Fruit fly (Drosophila melanogaster): Measurements from ENCODE around the gene rhea.

The rhea gene

DNA sequence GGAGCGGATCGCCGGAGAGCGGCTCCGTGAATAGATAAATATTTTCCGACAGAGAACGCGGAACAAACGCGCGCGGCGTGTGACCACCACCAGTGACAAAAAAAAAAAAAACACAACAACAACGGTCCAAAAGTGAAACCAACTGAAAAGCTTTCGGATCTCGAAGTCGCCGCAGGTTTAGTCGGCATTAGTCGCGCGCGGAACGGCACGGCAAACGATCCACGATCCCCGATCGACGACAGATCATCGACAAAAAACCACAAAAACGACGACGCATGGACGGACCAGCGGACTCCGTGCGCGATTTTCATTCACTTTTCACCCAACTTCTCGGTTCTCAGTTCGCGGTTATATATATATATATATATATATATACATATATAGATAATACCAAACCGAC, 33.7 kb downstream of the rhea start:
- TF ChIP-seq Hr83 (GFP tag; optimal IDR thresholded peaks at IDR 0.05; ENCODE audit: poor library complexity, severe bottlenecking) (no peak), jim (GFP tag; optimal IDR thresholded peaks at IDR 0.05) (no peak), h (GFP tag; optimal IDR thresholded peaks at IDR 0.05) (peak; percentile 22), Hnf4 (GFP tag; optimal IDR thresholded peaks at IDR 0.05) (no peak)

DNA sequence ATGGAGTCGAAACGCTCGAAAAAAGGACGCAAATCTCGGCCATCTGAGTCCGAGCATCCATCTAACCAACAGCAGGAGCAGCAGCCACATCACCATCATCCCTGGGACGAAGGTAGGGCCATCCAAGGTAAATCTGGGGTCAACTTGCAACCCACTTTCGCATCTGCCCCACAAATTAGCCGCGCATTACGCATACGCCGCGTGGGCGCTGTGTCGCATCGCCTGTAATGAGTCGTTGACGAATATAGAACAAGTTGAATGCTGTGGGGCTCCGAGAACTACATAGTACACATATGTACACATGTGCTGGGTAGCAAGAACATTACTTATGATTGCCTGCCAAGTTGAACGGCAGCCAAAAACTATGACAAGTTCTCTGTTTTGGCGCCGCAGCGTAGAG, 34.7 kb downstream of the rhea start:
- no peak for TF ChIP-seq Dfd (GFP tag; optimal IDR thresholded peaks at IDR 0.05)

DNA sequence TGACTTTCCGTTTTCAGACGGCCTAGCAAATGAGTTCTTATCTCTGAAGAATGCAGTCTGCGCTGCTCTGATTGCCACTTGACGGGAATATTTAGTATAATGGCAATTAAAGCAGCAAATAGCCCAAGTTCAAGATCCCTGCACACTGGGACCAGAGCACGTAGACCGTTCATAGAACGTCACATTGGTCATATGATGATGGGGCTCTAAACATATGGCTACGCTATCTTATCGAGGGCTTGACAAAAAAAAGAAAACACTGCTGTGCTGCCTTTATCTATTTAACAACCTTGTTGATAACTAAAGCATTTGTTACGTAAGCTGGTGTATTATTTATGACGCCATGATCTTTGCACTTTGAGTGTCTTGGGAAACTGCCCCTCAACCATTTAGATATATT, 36.0 kb downstream of the rhea start:
- TF ChIP-seq Vsx2 (GFP tag; optimal IDR thresholded peaks at IDR 0.05; ENCODE audit: partially characterized antibody) (peak; percentile 32), Hnf4 (GFP tag; optimal IDR thresholded peaks at IDR 0.05) (no peak), ey (GFP tag; optimal IDR thresholded peaks at IDR 0.05) (no peak), tai (GFP tag; optimal IDR thresholded peaks at IDR 0.05) (no peak), CrebA (GFP tag; optimal IDR thresholded peaks at IDR 0.05; ENCODE audit: borderline replicate concordance) (peak; percentile 55), br (GFP tag; optimal IDR thresholded peaks at IDR 0.05) (peak; percentile 45)

DNA sequence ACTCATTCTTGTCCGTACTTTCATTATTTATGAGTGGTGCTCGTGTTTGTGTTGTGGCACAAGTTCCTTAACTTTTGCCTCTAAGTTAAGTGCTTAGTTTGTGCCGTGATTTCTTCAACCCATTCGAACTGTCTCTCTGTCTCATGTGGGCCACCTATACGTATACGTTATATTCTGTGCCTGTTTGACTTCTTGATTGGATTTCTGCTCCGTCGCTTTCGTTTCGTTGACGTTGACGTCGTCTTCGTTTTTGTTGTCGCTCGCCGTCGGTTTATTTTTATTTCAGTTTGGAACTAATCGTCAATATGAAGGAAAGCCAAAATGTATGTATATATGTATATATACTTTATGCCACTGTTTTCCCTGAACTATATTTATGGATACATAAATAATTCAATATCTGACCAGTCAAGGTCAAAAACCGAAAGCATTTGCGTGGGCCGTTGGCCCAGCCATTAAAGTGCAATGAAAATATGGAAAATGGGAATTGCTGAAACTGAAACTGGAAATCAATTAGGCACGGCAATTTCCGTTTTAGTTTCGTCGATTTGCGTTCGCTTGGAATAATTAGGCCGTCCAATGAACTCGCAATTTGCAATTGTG, 37.4 kb downstream of the rhea start:
- no peak for TF ChIP-seq sv (GFP tag; optimal IDR thresholded peaks at IDR 0.05)
- TF ChIP-seq Hnf4 (GFP tag; optimal IDR thresholded peaks at IDR 0.05), result no peak
- no peak for TF ChIP-seq N (GFP tag; optimal IDR thresholded peaks at IDR 0.05)

DNA sequence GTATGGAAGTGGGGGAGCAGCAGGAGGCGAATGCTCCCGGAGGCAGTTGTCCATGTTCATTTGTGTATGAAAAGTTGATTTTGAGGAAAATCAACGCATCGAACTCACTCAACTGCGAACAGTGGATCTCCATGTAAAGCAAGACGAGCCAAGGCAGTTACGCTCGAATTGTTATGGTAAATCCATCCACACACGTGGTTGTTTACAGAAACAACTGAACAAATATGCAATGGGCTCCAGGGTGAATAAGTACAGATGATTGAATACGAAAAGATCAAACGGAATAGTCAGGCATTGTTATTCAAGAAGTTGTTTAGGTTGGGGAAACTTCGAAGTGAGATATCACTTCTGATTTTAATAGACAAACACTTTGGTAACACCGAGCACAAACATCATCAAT, 39.3 kb downstream of the rhea start:
- TF ChIP-seq sage (GFP tag; optimal IDR thresholded peaks at IDR 0.05) (no peak), Dfd (GFP tag; optimal IDR thresholded peaks at IDR 0.05) (no peak), rgr (GFP tag; optimal IDR thresholded peaks at IDR 0.05) (peak; percentile 3), Hr83 (GFP tag; optimal IDR thresholded peaks at IDR 0.05; ENCODE audit: poor library complexity, severe bottlenecking) (peak; percentile 47)

DNA sequence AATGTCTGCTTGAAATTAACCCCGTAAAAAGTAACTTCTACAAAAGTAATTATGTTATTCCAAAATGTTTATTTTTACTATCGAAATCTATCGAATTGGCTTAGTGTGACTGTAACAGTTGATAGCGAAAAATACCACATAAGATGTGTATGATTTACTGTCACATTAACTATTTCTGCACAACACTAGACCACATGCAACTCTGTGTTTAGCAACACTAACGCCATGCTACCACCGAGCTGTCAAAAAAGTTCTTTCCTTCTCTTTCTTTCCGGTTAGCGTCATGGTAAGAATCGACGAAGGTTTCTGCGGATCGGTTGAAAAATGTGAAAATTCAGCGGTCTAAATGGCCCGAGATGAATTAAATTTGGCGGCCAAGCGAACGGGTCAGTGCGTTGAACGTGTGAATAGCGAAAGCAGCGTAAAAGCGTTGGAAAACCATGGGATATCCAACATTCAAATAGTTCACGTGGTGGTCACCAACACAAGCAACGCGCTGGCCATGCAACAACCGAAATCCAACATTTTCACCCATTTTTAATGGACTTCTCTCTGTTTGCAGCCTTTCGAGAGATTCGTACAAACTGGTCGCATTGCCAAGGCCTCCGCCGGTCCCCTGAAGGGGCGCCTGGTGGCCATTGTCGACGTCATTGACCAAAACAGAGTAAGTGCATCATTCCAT, 56.1 kb downstream of the rhea start, which contains the start of the genes Nelf-E and RpL14:
Gene Nelf-E, minus strand, starts transcription at position 128 of the 682 bp plus-strand sequence.
Gene RpL14, plus strand, starts transcription at position 255 of the 682 bp plus-strand sequence.
- TF ChIP-seq Rel (GFP tag; optimal IDR thresholded peaks at IDR 0.05) (no peak), Rel (tag; optimal IDR thresholded peaks at IDR 0.05) (peak; percentile 80), dsf (GFP tag; optimal IDR thresholded peaks at IDR 0.05; ENCODE audit: borderline replicate concordance) (no peak), Hr78 (GFP tag; optimal IDR thresholded peaks at IDR 0.05) (no peak), pan (optimal IDR thresholded peaks at IDR 0.05) (no peak), ey (GFP tag; optimal IDR thresholded peaks at IDR 0.05) (peak; percentile 78), CG9705 (GFP tag; optimal IDR thresholded peaks at IDR 0.05) (peak; percentile 94), woc (GFP tag; optimal IDR thresholded peaks at IDR 0.05) (no peak), usp (GFP tag; optimal IDR thresholded peaks at IDR 0.05) (no peak), OdsH (GFP tag; optimal IDR thresholded peaks at IDR 0.05) (peak; percentile 88), lola (GFP tag; optimal IDR thresholded peaks at IDR 0.05) (no peak), Dfd (GFP tag; optimal IDR thresholded peaks at IDR 0.05) (no peak), rgr (GFP tag; optimal IDR thresholded peaks at IDR 0.05) (peak; percentile 98), Mio (GFP tag; optimal IDR thresholded peaks at IDR 0.05) (no peak), dmrt93B (GFP tag; optimal IDR thresholded peaks at IDR 0.05) (peak; percentile 96), Hr83 (GFP tag; optimal IDR thresholded peaks at IDR 0.05; ENCODE audit: poor library complexity, severe bottlenecking) (peak; percentile 98), Jra (GFP tag; optimal IDR thresholded peaks at IDR 0.05) (no peak), CG32264 (GFP tag; optimal IDR thresholded peaks at IDR 0.05) (peak; percentile 87), CrebA (GFP tag; optimal IDR thresholded peaks at IDR 0.05; ENCODE audit: borderline replicate concordance) (no peak), fru (GFP tag; optimal IDR thresholded peaks at IDR 0.05) (peak; percentile 99), brk (GFP tag; optimal IDR thresholded peaks at IDR 0.05) (no peak), Vsx2 (GFP tag; optimal IDR thresholded peaks at IDR 0.05; ENCODE audit: partially characterized antibody) (no peak), foxo (GFP tag; optimal IDR thresholded peaks at IDR 0.05) (peak; percentile 84 to 91), h (GFP tag; optimal IDR thresholded peaks at IDR 0.05) (peak; percentile 95), sage (GFP tag; optimal IDR thresholded peaks at IDR 0.05) (no peak), Dif (GFP tag; optimal IDR thresholded peaks at IDR 0.05; ENCODE audit: partially characterized antibody) (no peak), psq (GFP tag; optimal IDR thresholded peaks at IDR 0.05) (peak; percentile 81), GATAd (GFP tag; optimal IDR thresholded peaks at IDR 0.05) (peak; percentile 74), br (GFP tag; optimal IDR thresholded peaks at IDR 0.05) (peak; percentile 95), tai (GFP tag; optimal IDR thresholded peaks at IDR 0.05) (no peak), Sp1 (GFP tag; optimal IDR thresholded peaks at IDR 0.05) (peak; percentile 93), dl (GFP tag; optimal IDR thresholded peaks at IDR 0.05; ENCODE audit: insufficient read depth in 1 of 2, partially characterized antibody in 2 of 2) (no peak), HLH106 (tag; optimal IDR thresholded peaks at IDR 0.05) (peak; percentile 91), N (GFP tag; optimal IDR thresholded peaks at IDR 0.05) (no peak), Hnf4 (GFP tag; optimal IDR thresholded peaks at IDR 0.05) (no peak)
